Fruit fly (Drosophila melanogaster) Kc167 (cell line): ENCODE measurements around the gene Mst27D.

Source experiments
- Myc ChIP-seq: fragments of >200 bp; optimal IDR thresholded peaks from 2 replicates; lab custom pipeline; 2017; ENCODE audit warnings: missing external identifiers
- insv ChIP-seq: fragments of >200 bp; optimal IDR thresholded peaks from 3 replicates; lab custom pipeline; 2018; ENCODE audit warnings: missing external identifiers
- psq ChIP-seq: fragments of >200 bp; optimal IDR thresholded peaks from 2 replicates; lab custom pipeline; 2017; ENCODE audit warnings: missing external identifiers
- ttk ChIP-seq: sonication (Bioruptor generic); optimal IDR thresholded peaks from 2 replicates; lab custom pipeline; 2017; ENCODE audit warnings: missing external identifiers

- TF ChIP-seq Myc (lab: Kevin White, UChicago) (no peak), psq (lab: Kevin White, UChicago) (no peak), insv (lab: Kevin White, UChicago) (no peak), ttk (lab: Kevin White, UChicago) (no peak)
Observed at dm6 chr2L:7071862-7072261, 11.2 kb upstream of the Mst27D start.
